Fruit fly (Drosophila melanogaster) whole organism, prepupa: ENCODE measurements around the gene CG32806.

ENCODE experiments used
- CG9139 ChIP-seq: fragments of 200-800 bp; sonication (Bioruptor generic); optimal IDR thresholded peaks from 3 replicates; lab custom pipeline; 2017; ENCODE audit warnings: missing biosample characterization, mild to moderate bottlenecking, missing genetic modification characterization
- dsx ChIP-seq: fragments of 200-800 bp; optimal IDR thresholded peaks from 3 replicates; lab custom pipeline; 2019; ENCODE audit warnings: missing biosample characterization, mild to moderate bottlenecking, missing genetic modification characterization, moderate library complexity; ENCODE audit not compliant: poor library complexity, severe bottlenecking

DNA sequence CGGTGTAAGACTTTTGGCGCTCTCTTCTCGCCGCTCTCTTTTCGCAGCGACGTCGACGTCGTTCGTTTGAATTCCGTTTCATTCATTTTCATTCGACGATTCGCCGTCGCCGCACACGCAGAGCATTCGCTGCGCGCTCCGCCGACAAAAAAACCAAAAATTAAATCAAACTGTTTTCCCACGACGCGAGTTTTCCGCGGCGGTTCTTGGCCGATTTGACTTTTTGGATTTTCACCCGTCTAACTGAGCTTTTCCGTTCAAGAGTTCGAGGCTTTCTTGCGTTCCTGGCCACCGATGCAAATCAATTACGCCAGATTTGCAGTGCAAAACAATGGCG lies 41.8 kb downstream of the CG32806 start:
- TF ChIP-seq dsx (GFP tag; lab: Kevin White, UChicago) (no peak), CG9139 (GFP tag; lab: Kevin White, UChicago) (no peak)
